Worm (Caenorhabditis elegans) whole organism, late embryonic: ENCODE measurements around the gene clh-1.

Experiments used
- T23F11.4 ChIP-seq: fragments of 200-800 bp; sonication (Bioruptor generic); optimal IDR thresholded peaks from 2 replicates; lab custom pipeline; 2018; ENCODE audit warnings: mild to moderate bottlenecking, missing genetic modification characterization, missing compliant biosample characterization
- ceh-34 ChIP-seq: sonication (generic microtip); optimal IDR thresholded peaks from 2 replicates; lab custom pipeline; 2016; ENCODE audit warnings: mild to moderate bottlenecking, missing genetic modification characterization, missing compliant biosample characterization
- elt-2 ChIP-seq: sonication (generic microtip); optimal IDR thresholded peaks from 2 replicates; lab custom pipeline; 2016; ENCODE audit warnings: missing genetic modification reagents, missing genetic modification characterization, missing compliant biosample characterization
- fax-1 ChIP-seq: sonication (generic microtip); optimal IDR thresholded peaks from 2 replicates; lab custom pipeline; 2016; ENCODE audit warnings: missing genotype, missing genetic modification characterization, missing compliant biosample characterization
- odd-2 ChIP-seq: sonication (generic microtip); optimal IDR thresholded peaks from 2 replicates; lab custom pipeline; 2017; ENCODE audit warnings: antibody characterized with exemption, mild to moderate bottlenecking, missing genetic modification characterization, missing compliant biosample characterization
- rnt-1 ChIP-seq: sonication (generic microtip); optimal IDR thresholded peaks from 2 replicates; lab custom pipeline; 2016; ENCODE audit warnings: missing genetic modification characterization, missing compliant biosample characterization
- unc-3 ChIP-seq, 2 experiments: fragments of 200-800 bp in 1 of 2; sonication (Bioruptor generic) in 1 of 2; sonication (generic microtip) in 1 of 2; conservative IDR thresholded peaks in 1 of 2; optimal IDR thresholded peaks in 1 of 2; 2 replicates each; pipeline versions ENCODE4 v1.3.6 to Lab custom; 2016 to 2022; ENCODE audit warnings: missing compliant biosample characterization in 2 of 2, missing genetic modification characterization in 2 of 2, missing genetic modification reagents in 1 of 2

Gene clh-1

ce11 chrII:11798737-11799136 lies 57.5 kb downstream of the clh-1 start, which contains the start of gene hda-5:
hda-5 (plus strand) TSS chrII:11799037.
- TF ChIP-seq ceh-34 (tag; lab: Kevin White, UChicago) (no peak), odd-2 (tag; lab: Kevin White, UChicago) (no peak), fax-1 (tag; lab: Kevin White, UChicago) (no peak), unc-3 (GFP tag; conservative IDR thresholded peaks at IDR 0.05; lab: Robert Waterston, UW) (no peak), unc-3 (tag; optimal IDR thresholded peaks at IDR 0.05; lab: Kevin White, UChicago) (no peak), T23F11.4 (GFP tag; lab: Kevin White, UChicago) (no peak)

ce11 chrII:11797194-11797593 lies 59.1 kb downstream of the clh-1 start:
- TF ChIP-seq elt-2 (tag; lab: Kevin White, UChicago) (peak; percentile 80), rnt-1 (tag; lab: Kevin White, UChicago) (no peak)
